Worm (Caenorhabditis elegans): ENCODE results near the gene R09D1.12.

R09D1.12 gene

DNA sequence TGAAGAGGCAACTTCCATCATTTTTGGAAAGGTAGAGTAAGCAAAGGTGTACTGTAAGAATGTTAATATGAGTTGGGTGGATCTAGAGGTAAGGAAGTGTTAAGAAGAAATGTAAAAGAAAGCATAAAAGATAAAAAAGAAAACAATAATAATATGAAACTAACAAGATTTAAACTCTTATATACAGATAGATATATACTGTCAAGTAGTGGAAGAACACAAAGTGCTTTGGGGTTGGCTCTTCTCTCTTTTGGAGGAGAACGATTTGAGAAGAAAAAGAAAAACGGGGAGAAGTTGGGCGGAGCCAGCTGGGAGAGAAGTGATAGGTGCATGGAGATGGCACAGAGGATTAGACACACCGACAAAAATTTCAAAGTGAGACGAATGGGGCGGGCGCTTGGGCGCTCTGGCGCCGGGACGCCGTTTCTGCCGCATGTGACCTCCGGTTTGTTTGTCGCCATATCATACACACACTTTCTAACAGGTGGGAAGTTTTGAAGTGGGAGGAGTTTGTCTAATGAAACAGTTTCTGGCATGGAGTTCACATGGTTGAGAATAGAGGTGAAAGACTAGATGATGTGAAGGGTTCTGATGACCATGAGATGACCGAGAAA, 35.4 kb upstream of the R09D1.12 start, which contains the start of gene T19H5.4 (continued):
- TF ChIP-seq mep-1 (tag; optimal IDR thresholded peaks at IDR 0.05) (no peak), C34B4.2 (tag; optimal IDR thresholded peaks at IDR 0.05) (no peak), vab-15 (tag; optimal IDR thresholded peaks at IDR 0.05) (no peak), egl-13 (tag; optimal IDR thresholded peaks at IDR 0.05) (no peak), ama-1 (optimal IDR thresholded peaks at IDR 0.05) (no peak), elt-2 (tag; optimal IDR thresholded peaks at IDR 0.05) (peak; percentile 65), pax-3 (tag; optimal IDR thresholded peaks at IDR 0.05) (no peak), nhr-77 (tag; optimal IDR thresholded peaks at IDR 0.05) (no peak), efl-3 (GFP tag; optimal IDR thresholded peaks at IDR 0.05) (no peak), ztf-11 (tag; optimal IDR thresholded peaks at IDR 0.05) (no peak), nhr-85 (tag) (peak; percentile 94), nhr-28 (tag; optimal IDR thresholded peaks at IDR 0.05) (no peak), elt-3 (tag; optimal IDR thresholded peaks at IDR 0.05) (peak in 4 of 6 experiments; percentile 45 to 68 (median 60)), mdl-1 (tag; optimal IDR thresholded peaks at IDR 0.05) (peak in 1 of 2 experiments; percentile 73), mab-9 (GFP tag; IDR thresholded peaks at IDR 0.05) (no peak), unc-30 (tag; optimal IDR thresholded peaks at IDR 0.05) (no peak), isw-1 (GFP tag; IDR thresholded peaks at IDR 0.05) (no peak), unc-86 (tag; optimal IDR thresholded peaks at IDR 0.05) (no peak), lin-13 (GFP tag; optimal IDR thresholded peaks at IDR 0.05) (peak; percentile 44), sup-37 (GFP tag; optimal IDR thresholded peaks at IDR 0.05) (no peak), lsy-2 (tag; optimal IDR thresholded peaks at IDR 0.05) (peak; percentile 11 to 32), ets-5 (GFP tag; IDR thresholded peaks at IDR 0.05) (no peak), lin-14 (GFP tag; optimal IDR thresholded peaks at IDR 0.05) (peak; percentile 90), aly-2 (tag; optimal IDR thresholded peaks at IDR 0.05) (no peak), lin-39 (tag; optimal IDR thresholded peaks at IDR 0.05) (no peak), dsc-1 (tag; optimal IDR thresholded peaks at IDR 0.05) (no peak), lir-3 (tag; optimal IDR thresholded peaks at IDR 0.05; ENCODE audit: poor library complexity) (peak; percentile 12), fkh-8 (tag; optimal IDR thresholded peaks at IDR 0.05) (no peak), nhr-71 (tag; optimal IDR thresholded peaks at IDR 0.05) (peak; percentile 81), F16B12.6 (tag; optimal IDR thresholded peaks at IDR 0.05) (no peak), grh-1 (GFP tag; IDR thresholded peaks at IDR 0.05) (peak; percentile 40; the same call in 1 of the 2 replicates), nhr-237 (tag; optimal IDR thresholded peaks at IDR 0.05) (no peak), jun-1 (tag; optimal IDR thresholded peaks at IDR 0.05) (peak; percentile 34), C16A3.4 (tag; optimal IDR thresholded peaks at IDR 0.05) (peak; percentile 37), ces-1 (GFP tag; optimal IDR thresholded peaks at IDR 0.05) (no peak), C04F5.9 (tag; optimal IDR thresholded peaks at IDR 0.05) (no peak), aha-1 (tag; optimal IDR thresholded peaks at IDR 0.05) (no peak), sptf-1 (tag; optimal IDR thresholded peaks at IDR 0.05) (no peak), lin-15B (tag; optimal IDR thresholded peaks at IDR 0.05) (no peak), ceh-63 (GFP tag; optimal IDR thresholded peaks at IDR 0.05) (no peak), skn-1 (tag; optimal IDR thresholded peaks at IDR 0.05) (peak; percentile 34)

ce11 chrII:9485081-9485730, 33.1 kb upstream of the R09D1.12 start:
- no peak for TF ChIP-seq mef-2 (tag; optimal IDR thresholded peaks at IDR 0.05)
- no peak for TF ChIP-seq unc-62 (GFP tag; optimal IDR thresholded peaks at IDR 0.05)
- no peak for TF ChIP-seq tlp-1 (tag; optimal IDR thresholded peaks at IDR 0.05)
- TF ChIP-seq blmp-1 (tag; optimal IDR thresholded peaks at IDR 0.05) = peak; percentile 45
- no peak for TF ChIP-seq dsc-1 (tag; optimal IDR thresholded peaks at IDR 0.05)
- peak; percentile 59 for TF ChIP-seq lin-14 (GFP tag; optimal IDR thresholded peaks at IDR 0.05)
- no peak for TF ChIP-seq ztf-4 (tag; optimal IDR thresholded peaks at IDR 0.05)
- no peak for TF ChIP-seq nhr-84 (tag; optimal IDR thresholded peaks at IDR 0.05)
- TF ChIP-seq fkh-8 (tag; optimal IDR thresholded peaks at IDR 0.05) = no peak
- TF ChIP-seq nhr-237 (tag; optimal IDR thresholded peaks at IDR 0.05) = no peak
- TF ChIP-seq elt-2 (tag; optimal IDR thresholded peaks at IDR 0.05) = no peak
- no peak for TF ChIP-seq Y116A8C.19 (tag; optimal IDR thresholded peaks at IDR 0.05; ENCODE audit: borderline replicate concordance)
- TF ChIP-seq tbx-2 (tag; optimal IDR thresholded peaks at IDR 0.05) = peak; percentile 22
- TF ChIP-seq xbp-1 (tag; optimal IDR thresholded peaks at IDR 0.05) = no peak
- TF ChIP-seq hlh-17 (GFP tag; optimal IDR thresholded peaks at IDR 0.05; ENCODE audit: borderline replicate concordance) = no peak
- no peak for TF ChIP-seq fos-1 (tag; optimal IDR thresholded peaks at IDR 0.05)
- no peak for TF ChIP-seq sptf-1 (tag; optimal IDR thresholded peaks at IDR 0.05)
- TF ChIP-seq nhr-71 (tag; optimal IDR thresholded peaks at IDR 0.05) = peak; percentile 12

All from whole organism, L1 larva.